Worm (Caenorhabditis elegans) whole organism, L4 larva: ENCODE results near the gene nono-1.
A peak's percentile ranks its signal among the peaks of the same experiment; 100 is the strongest.

Experiments used
- D1046.2 ChIP-seq: fragments of 200-800 bp; sonication (Bioruptor generic); IDR thresholded peaks from 2 replicates; pipeline ENCODE4 v1.3.6; 2022; ENCODE audit warnings: missing genetic modification characterization, missing compliant biosample characterization
- F26F4.8 ChIP-seq: fragments of 200-800 bp; sonication (Bioruptor generic); conservative IDR thresholded peaks from 2 replicates; pipeline ENCODE4 v1.3.6; 2022; ENCODE audit warnings: missing genetic modification characterization, missing compliant biosample characterization
- F49E8.2 ChIP-seq: sonication (generic microtip); optimal IDR thresholded peaks from 2 replicates; lab custom pipeline; 2016; ENCODE audit warnings: missing compliant biosample characterization, mild to moderate bottlenecking, missing genetic modification characterization, borderline replicate concordance
- T26A8.4 ChIP-seq: fragments of 200-800 bp; sonication (Bioruptor generic); IDR thresholded peaks from 2 replicates; pipeline ENCODE4 v1.3.6; 2022; ENCODE audit warnings: missing genetic modification characterization, missing compliant biosample characterization
- Y5F2A.4 ChIP-seq: fragments of 200-800 bp; sonication (Bioruptor generic); optimal IDR thresholded peaks from 2 replicates; lab custom pipeline; 2018; ENCODE audit warnings: mild to moderate bottlenecking, missing genetic modification characterization, missing compliant biosample characterization
- ZK337.2 ChIP-seq: fragments of 200-800 bp; sonication (Bioruptor generic); IDR thresholded peaks from 2 replicates; pipeline ENCODE4 v1.3.6; 2022; ENCODE audit warnings: missing genetic modification reagents, missing genetic modification characterization, missing compliant biosample characterization
- ZK546.5 ChIP-seq, 2 experiments: sonication (generic microtip); optimal IDR thresholded peaks; 2 replicates each; lab custom pipeline; 2017; ENCODE audit warnings: missing biosample characterization in 2 of 2, missing genetic modification characterization in 2 of 2
- aly-2 ChIP-seq: sonication (generic microtip); optimal IDR thresholded peaks from 2 replicates; lab custom pipeline; 2018; ENCODE audit warnings: missing biosample characterization, missing genetic modification characterization
- ama-1 ChIP-seq: fragments of 150-350 bp; optimal IDR thresholded peaks from 2 replicates; lab custom pipeline; 2014; ENCODE audit warnings: inconsistent platforms, mixed read lengths
- arid-1 ChIP-seq: fragments of 200-800 bp; sonication (Bioruptor generic); conservative IDR thresholded peaks from 2 replicates; pipeline ENCODE4 v1.3.6; 2022; ENCODE audit warnings: missing genetic modification reagents, missing genetic modification characterization, missing compliant biosample characterization
- attf-4 ChIP-seq: sonication (generic microtip); optimal IDR thresholded peaks from 3 replicates; lab custom pipeline; 2017; ENCODE audit warnings: missing biosample characterization, missing genetic modification characterization
- ceh-44 ChIP-seq: fragments of 200-800 bp; sonication (Bioruptor generic); IDR thresholded peaks from 2 replicates; pipeline ENCODE4 v1.3.6; 2022; ENCODE audit warnings: missing genetic modification reagents, missing genetic modification characterization, missing compliant biosample characterization
- ceh-82 ChIP-seq: sonication (generic microtip); optimal IDR thresholded peaks from 2 replicates; lab custom pipeline; 2017; ENCODE audit warnings: missing biosample characterization, missing genetic modification characterization
- ctbp-1 ChIP-seq: fragments of 200-800 bp; sonication (Bioruptor generic); IDR thresholded peaks from 2 replicates; pipeline ENCODE4 v1.3.6; 2022; ENCODE audit warnings: missing genetic modification reagents, missing genetic modification characterization, missing compliant biosample characterization
- daf-12 ChIP-seq: fragments of 150-350 bp; optimal IDR thresholded peaks from 2 replicates; lab custom pipeline; 2014; ENCODE audit warnings: missing biosample characterization, missing genetic modification reagents, missing genetic modification characterization
- daf-8 ChIP-seq: fragments of 200-800 bp; sonication (Bioruptor generic); IDR thresholded peaks from 2 replicates; pipeline ENCODE4 v1.3.6; 2022; ENCODE audit warnings: missing genetic modification characterization, missing compliant biosample characterization
- dmd-6 ChIP-seq: fragments of 200-800 bp; sonication (Bioruptor generic); IDR thresholded peaks from 2 replicates; pipeline ENCODE4 v1.3.6; 2022; ENCODE audit warnings: missing genetic modification reagents, missing genetic modification characterization, missing compliant biosample characterization
- dmd-8 ChIP-seq: fragments of 200-800 bp; sonication (Bioruptor generic); IDR thresholded peaks from 2 replicates; pipeline ENCODE4 v1.3.6; 2022; ENCODE audit warnings: missing genetic modification characterization, missing compliant biosample characterization
- dpl-1 ChIP-seq: fragments of 150-350 bp; optimal IDR thresholded peaks from 2 replicates; lab custom pipeline; 2014; ENCODE audit warnings: missing biosample characterization, missing genetic modification reagents, missing genetic modification characterization
- dve-1 ChIP-seq: sonication (generic microtip); optimal IDR thresholded peaks from 2 replicates; lab custom pipeline; 2017; ENCODE audit warnings: antibody characterized with exemption, mild to moderate bottlenecking, missing genetic modification characterization, missing compliant biosample characterization; ENCODE audit not compliant: insufficient read depth
- egl-43 ChIP-seq: fragments of 200-800 bp; sonication (Bioruptor generic); IDR thresholded peaks from 2 replicates; pipeline ENCODE4 v1.3.6; 2022; ENCODE audit warnings: missing genetic modification reagents, missing genetic modification characterization, missing compliant biosample characterization
- gei-8 ChIP-seq: fragments of 200-800 bp; sonication (Bioruptor generic); optimal IDR thresholded peaks from 2 replicates; lab custom pipeline; 2018; ENCODE audit warnings: mild to moderate bottlenecking, missing genetic modification characterization, missing compliant biosample characterization
- hif-1 ChIP-seq, 2 experiments: sonication (generic microtip); optimal IDR thresholded peaks; 2 replicates each; lab custom pipeline; 2016 to 2017; ENCODE audit warnings: missing compliant biosample characterization in 2 of 2, missing genetic modification characterization in 2 of 2, missing genetic modification reagents in 2 of 2, missing genotype in 2 of 2, mild to moderate bottlenecking in 1 of 2
- hlh-11 ChIP-seq: fragments of 200-800 bp; sonication (Bioruptor generic); optimal IDR thresholded peaks from 2 replicates; lab custom pipeline; 2018; ENCODE audit warnings: mild to moderate bottlenecking, missing genetic modification characterization, missing compliant biosample characterization
- lin-39 ChIP-seq: fragments of 150-350 bp; optimal IDR thresholded peaks from 2 replicates; lab custom pipeline; 2014; ENCODE audit warnings: missing biosample characterization, missing genetic modification reagents, missing genetic modification characterization
- madf-5 ChIP-seq, 2 experiments: fragments of 200-800 bp; sonication (Bioruptor generic); IDR thresholded peaks; 2 replicates each; pipeline ENCODE4 v1.3.6; 2022; ENCODE audit warnings: missing compliant biosample characterization in 2 of 2, missing genetic modification characterization in 2 of 2
- mdl-1 ChIP-seq, 2 experiments: fragments of 150-350 bp in 1 of 2; sonication (generic microtip) in 1 of 2; optimal IDR thresholded peaks; 2 replicates each; lab custom pipeline; 2014 to 2017; ENCODE audit warnings: missing biosample characterization in 2 of 2, missing genetic modification characterization in 2 of 2
- mes-2 ChIP-seq: sonication (generic microtip); optimal IDR thresholded peaks from 2 replicates; lab custom pipeline; 2016; ENCODE audit warnings: missing genotype, mild to moderate bottlenecking, missing genetic modification characterization, missing compliant biosample characterization; ENCODE audit not compliant: poor library complexity, severe bottlenecking
- mxl-2 ChIP-seq: fragments of 200-800 bp; sonication (Bioruptor generic); conservative IDR thresholded peaks from 2 replicates; pipeline ENCODE4 v1.3.6; 2022; ENCODE audit warnings: missing genetic modification reagents, missing genetic modification characterization, missing compliant biosample characterization
- mxl-3 ChIP-seq: fragments of 200-800 bp; sonication (Bioruptor generic); optimal IDR thresholded peaks from 2 replicates; lab custom pipeline; 2018; ENCODE audit warnings: mild to moderate bottlenecking, missing genetic modification characterization, missing compliant biosample characterization
- nhr-10 ChIP-seq: fragments of 150-350 bp; optimal IDR thresholded peaks from 2 replicates; lab custom pipeline; 2014; ENCODE audit warnings: missing biosample characterization, missing genetic modification characterization
- nhr-11 ChIP-seq: fragments of 150-350 bp; optimal IDR thresholded peaks from 2 replicates; lab custom pipeline; 2014; ENCODE audit warnings: missing biosample characterization, missing genetic modification characterization
- nhr-111 ChIP-seq: fragments of 200-800 bp; sonication (Bioruptor generic); optimal IDR thresholded peaks from 2 replicates; lab custom pipeline; 2018; ENCODE audit warnings: mild to moderate bottlenecking, missing genetic modification characterization, missing compliant biosample characterization
- nhr-25 ChIP-seq: sonication (generic microtip); optimal IDR thresholded peaks from 2 replicates; lab custom pipeline; 2017; ENCODE audit warnings: missing genetic modification characterization, mild to moderate bottlenecking, missing compliant biosample characterization, antibody characterized with exemption, moderate library complexity, borderline replicate concordance; ENCODE audit not compliant: insufficient read depth
- nhr-28 ChIP-seq: fragments of 150-350 bp; optimal IDR thresholded peaks from 2 replicates; lab custom pipeline; 2014; ENCODE audit warnings: missing biosample characterization, missing genetic modification characterization
- nhr-41 ChIP-seq: fragments of 200-800 bp; sonication (Bioruptor generic); IDR thresholded peaks from 2 replicates; pipeline ENCODE4 v1.3.6; 2022; ENCODE audit warnings: missing genetic modification reagents, missing genetic modification characterization, missing compliant biosample characterization
- nhr-48 ChIP-seq: sonication (generic microtip); optimal IDR thresholded peaks from 2 replicates; lab custom pipeline; 2016; ENCODE audit warnings: mild to moderate bottlenecking, missing genetic modification characterization, missing compliant biosample characterization
- nhr-6 ChIP-seq: fragments of 150-350 bp; optimal IDR thresholded peaks from 2 replicates; lab custom pipeline; 2014; ENCODE audit warnings: missing biosample characterization, missing genetic modification characterization
- php-3 ChIP-seq: fragments of 200-800 bp; sonication (Bioruptor generic); IDR thresholded peaks from 2 replicates; pipeline ENCODE4 v1.3.6; 2022; ENCODE audit warnings: missing genetic modification reagents, missing genetic modification characterization, missing compliant biosample characterization
- set-16 ChIP-seq: fragments of 200-800 bp; sonication (Bioruptor generic); IDR thresholded peaks from 2 replicates; pipeline ENCODE4 v1.3.6; 2022; ENCODE audit warnings: missing genetic modification reagents, missing genetic modification characterization, missing compliant biosample characterization
- skn-1 ChIP-seq: fragments of 150-350 bp; optimal IDR thresholded peaks from 2 replicates; lab custom pipeline; 2014; ENCODE audit warnings: missing biosample characterization, missing genetic modification characterization
- snpc-1.2 ChIP-seq: fragments of 200-800 bp; sonication (Bioruptor generic); IDR thresholded peaks from 2 replicates; pipeline ENCODE4 v1.3.6; 2022; ENCODE audit warnings: missing genetic modification reagents, missing genetic modification characterization, missing compliant biosample characterization
- snpc-4 ChIP-seq: fragments of 150-350 bp; optimal IDR thresholded peaks from 2 replicates; lab custom pipeline; 2014; ENCODE audit warnings: missing biosample characterization, missing genetic modification characterization
- spr-1 ChIP-seq: sonication (generic microtip); optimal IDR thresholded peaks from 2 replicates; lab custom pipeline; 2016; ENCODE audit warnings: mild to moderate bottlenecking, missing genetic modification characterization, missing compliant biosample characterization
- tag-97 ChIP-seq: fragments of 200-800 bp; sonication (Bioruptor generic); IDR thresholded peaks from 2 replicates; pipeline ENCODE4 v1.3.6; 2022; ENCODE audit warnings: missing genetic modification characterization, missing compliant biosample characterization
- tra-1 ChIP-seq: fragments of 200-800 bp; sonication (Bioruptor generic); IDR thresholded peaks from 2 replicates; pipeline ENCODE4 v1.3.6; 2022; ENCODE audit warnings: missing genetic modification reagents, missing genetic modification characterization, missing compliant biosample characterization
- unc-130 ChIP-seq: sonication (generic microtip); optimal IDR thresholded peaks from 2 replicates; lab custom pipeline; 2016; ENCODE audit warnings: missing genetic modification reagents, missing genetic modification characterization, missing compliant biosample characterization
- unc-39 ChIP-seq: sonication (generic microtip); optimal IDR thresholded peaks from 2 replicates; lab custom pipeline; 2017; ENCODE audit warnings: missing biosample characterization, missing genetic modification characterization
- zag-1 ChIP-seq: fragments of 150-350 bp; optimal IDR thresholded peaks from 2 replicates; lab custom pipeline; 2014; ENCODE audit warnings: missing biosample characterization, missing genetic modification characterization
- zfp-2 ChIP-seq: sonication (generic microtip); optimal IDR thresholded peaks from 2 replicates; lab custom pipeline; 2016; ENCODE audit warnings: mild to moderate bottlenecking, missing genetic modification characterization, missing compliant biosample characterization
- ztf-11 ChIP-seq: fragments of 150-350 bp; optimal IDR thresholded peaks from 2 replicates; lab custom pipeline; 2014; ENCODE audit warnings: missing biosample characterization, missing genetic modification characterization
- ztf-7 ChIP-seq: fragments of 150-350 bp; optimal IDR thresholded peaks from 2 replicates; lab custom pipeline; 2014; ENCODE audit warnings: missing biosample characterization, missing genetic modification characterization

Gene nono-1

DNA sequence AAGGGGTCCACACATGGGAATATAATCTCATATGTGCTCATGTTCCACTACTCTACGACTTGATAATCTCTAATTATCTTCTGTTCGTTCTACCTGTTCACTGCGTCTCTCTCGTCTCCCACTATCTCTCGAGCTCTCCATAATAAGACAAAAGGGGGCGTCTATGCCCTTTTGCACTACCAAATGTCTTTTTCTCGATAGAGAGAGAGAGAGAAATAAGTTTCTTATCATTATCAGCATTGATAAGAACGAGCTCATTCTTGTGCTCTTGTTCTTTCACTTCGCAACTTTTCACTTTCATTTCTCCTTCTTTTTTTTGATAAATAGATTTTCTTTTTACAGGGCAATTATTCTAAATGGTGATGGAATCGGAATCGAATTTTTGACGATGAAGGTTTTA, 42.1 kb downstream of the nono-1 start (continued):
- TF ChIP-seq gei-8 (GFP tag; lab: Kevin White, UChicago) (no peak), hif-1 (tag; optimal IDR thresholded peaks at IDR 0.05; lab: Kevin White, UChicago) (no peak), arid-1 (GFP tag; lab: Robert Waterston, UW) (no peak), daf-8 (no peak), aly-2 (tag; lab: Kevin White, UChicago) (no peak), spr-1 (tag; lab: Kevin White, UChicago) (no peak), unc-39 (tag; lab: Kevin White, UChicago) (no peak), ZK337.2 (GFP tag; lab: Robert Waterston, UW) (no peak), nhr-6 (peak; percentile 33), ctbp-1 (no peak), skn-1 (tag; lab: Kevin White, UChicago) (no peak), dmd-8 (GFP tag; lab: Robert Waterston, UW) (no peak), Y5F2A.4 (GFP tag; lab: Kevin White, UChicago) (no peak), php-3 (GFP tag; lab: Robert Waterston, UW) (no peak), dpl-1 (no peak), nhr-10 (tag; lab: Kevin White, UChicago) (no peak), nhr-111 (no peak), nhr-48 (tag; lab: Kevin White, UChicago) (no peak), mxl-2 (GFP tag; lab: Robert Waterston, UW) (no peak), unc-130 (no peak), ZK546.5 (tag; optimal IDR thresholded peaks at IDR 0.05; lab: Kevin White, UChicago) (no peak), zag-1 (tag; lab: Kevin White, UChicago) (no peak), nhr-28 (tag; lab: Kevin White, UChicago) (peak; percentile 67), ztf-11 (tag; lab: Kevin White, UChicago) (no peak), mxl-3 (no peak), tra-1 (GFP tag; lab: Robert Waterston, UW) (0 out of 2 replicates have a peak, but pooled peaks have one; percentile 10), madf-5 (GFP tag; IDR thresholded peaks at IDR 0.05; lab: Robert Waterston, UW) (no peak), ceh-82 (tag; lab: Kevin White, UChicago) (no peak), ztf-7 (peak; percentile 33), nhr-41 (GFP tag; lab: Robert Waterston, UW) (no peak), dmd-6 (peak; percentile 64), mdl-1 (tag; optimal IDR thresholded peaks at IDR 0.05; lab: Kevin White, UChicago) (no peak), ama-1 (no peak), hlh-11 (tag; lab: Kevin White, UChicago) (peak; percentile 59), F49E8.2 (no peak)

DNA sequence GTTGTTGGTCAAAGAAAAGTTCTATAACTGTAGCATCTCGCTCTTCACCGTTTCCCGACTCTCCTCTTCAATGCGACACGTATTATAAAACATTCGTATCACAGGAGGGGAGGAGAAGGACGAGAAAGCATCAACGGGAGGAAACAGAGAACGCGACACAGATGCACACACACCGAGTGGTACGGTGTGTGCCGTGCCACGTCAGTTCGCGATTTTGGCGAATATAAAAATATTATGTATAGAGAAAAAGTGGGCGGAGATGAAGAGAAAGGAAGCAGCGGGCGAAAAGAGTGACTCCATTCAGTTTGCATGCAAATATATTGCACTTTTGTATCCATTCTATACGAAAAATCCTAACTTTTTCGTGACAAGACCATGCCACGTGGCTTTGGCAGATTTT, 43.3 kb downstream of the nono-1 start:
- TF ChIP-seq unc-130, result no peak
- TF ChIP-seq dve-1, result peak; percentile 79
- TF ChIP-seq ceh-44, result no peak
- TF ChIP-seq nhr-25 (tag; lab: Kevin White, UChicago), result no peak
- no peak for TF ChIP-seq tra-1 (GFP tag; lab: Robert Waterston, UW)
- no peak for TF ChIP-seq nhr-11
- no peak for TF ChIP-seq spr-1 (tag; lab: Kevin White, UChicago)
- TF ChIP-seq attf-4 (tag; lab: Kevin White, UChicago), result no peak
- no peak for TF ChIP-seq zfp-2
- no peak for TF ChIP-seq D1046.2
- no peak for TF ChIP-seq ctbp-1
- no peak for TF ChIP-seq nhr-41 (GFP tag; lab: Robert Waterston, UW)
- no peak for TF ChIP-seq madf-5 (GFP tag; IDR thresholded peaks at IDR 0.05; lab: Robert Waterston, UW)
- TF ChIP-seq T26A8.4 (GFP tag; lab: Robert Waterston, UW), result no peak
- no peak for TF ChIP-seq egl-43
- TF ChIP-seq snpc-1.2 (GFP tag; lab: Robert Waterston, UW), result no peak
- TF ChIP-seq nhr-6, result no peak
- no peak for TF ChIP-seq unc-39 (tag; lab: Kevin White, UChicago)
- TF ChIP-seq F26F4.8 (GFP tag; lab: Robert Waterston, UW), result no peak
- TF ChIP-seq snpc-4, result no peak
- TF ChIP-seq set-16 (GFP tag; lab: Robert Waterston, UW), result no peak
- no peak for TF ChIP-seq lin-39
- TF ChIP-seq tag-97 (GFP tag; lab: Robert Waterston, UW), result no peak
- TF ChIP-seq daf-12 (tag; lab: Kevin White, UChicago), result no peak
- peak; percentile 47 for TF ChIP-seq mes-2 (tag; lab: Kevin White, UChicago)
